Worm (Caenorhabditis elegans) whole organism, young adult: ENCODE results near the gene F56C3.8.
A peak's percentile ranks its signal among the peaks of the same experiment; 100 is the strongest.
"Not testable (repeated sequence)": the region's sequence is repeated elsewhere in the genome, so short reads cannot be mapped to it uniquely, and the experiment has no call there.

Experiments
- B0019.2 ChIP-seq: fragments of 200-800 bp; sonication (Bioruptor generic); conservative IDR thresholded peaks from 2 replicates; pipeline ENCODE4 v1.3.6; 2022; ENCODE audit warnings: missing genetic modification reagents, missing genetic modification characterization, missing compliant biosample characterization
- C06A6.2 ChIP-seq: fragments of 200-800 bp; sonication (Bioruptor generic); conservative IDR thresholded peaks from 2 replicates; pipeline ENCODE4 v1.3.6; 2022; ENCODE audit warnings: missing genetic modification characterization, missing compliant biosample characterization
- F10E7.11 ChIP-seq: sonication (generic microtip); optimal IDR thresholded peaks from 2 replicates; lab custom pipeline; 2017; ENCODE audit warnings: mild to moderate bottlenecking, missing genetic modification characterization, moderate library complexity, missing compliant biosample characterization
- F22D6.2 ChIP-seq: sonication (generic microtip); optimal IDR thresholded peaks from 2 replicates; lab custom pipeline; 2016; ENCODE audit warnings: mild to moderate bottlenecking, missing genetic modification characterization, missing compliant biosample characterization
- F23B12.7 ChIP-seq: sonication (generic microtip); optimal IDR thresholded peaks from 2 replicates; lab custom pipeline; 2017; ENCODE audit warnings: missing genetic modification characterization, mild to moderate bottlenecking, missing compliant biosample characterization, antibody characterized with exemption, moderate library complexity; ENCODE audit not compliant: insufficient read depth
- F49E8.2 ChIP-seq: sonication (generic microtip); optimal IDR thresholded peaks from 3 replicates; lab custom pipeline; 2017; ENCODE audit warnings: missing genetic modification characterization, mild to moderate bottlenecking, missing compliant biosample characterization, antibody characterized with exemption, moderate library complexity; ENCODE audit not compliant: insufficient read depth
- K11D2.4 ChIP-seq: fragments of 200-800 bp; sonication (Bioruptor generic); IDR thresholded peaks from 2 replicates; pipeline ENCODE4 v1.3.6; 2022; ENCODE audit warnings: missing genetic modification reagents, missing genetic modification characterization, missing compliant biosample characterization
- K12H6.12 ChIP-seq: fragments of 200-800 bp; sonication (Bioruptor generic); optimal IDR thresholded peaks from 2 replicates; lab custom pipeline; 2018; ENCODE audit warnings: mild to moderate bottlenecking, missing genetic modification characterization, missing compliant biosample characterization
- Y56A3A.18 ChIP-seq: fragments of 200-800 bp; sonication (Bioruptor generic); IDR thresholded peaks from 2 replicates; pipeline ENCODE4 v1.3.6; 2022; ENCODE audit warnings: missing genetic modification reagents, missing genetic modification characterization, missing compliant biosample characterization
- akir-1 ChIP-seq: fragments of 200-800 bp; sonication (Bioruptor generic); optimal IDR thresholded peaks from 2 replicates; lab custom pipeline; 2018; ENCODE audit warnings: mild to moderate bottlenecking, missing genetic modification characterization, moderate library complexity, missing compliant biosample characterization
- atf-7 ChIP-seq: sonication (generic microtip); optimal IDR thresholded peaks from 2 replicates; lab custom pipeline; 2017; ENCODE audit warnings: mild to moderate bottlenecking, missing genetic modification characterization, missing compliant biosample characterization
- attf-3 ChIP-seq: fragments of 200-800 bp; sonication (Bioruptor generic); conservative IDR thresholded peaks from 2 replicates; pipeline ENCODE4 v1.3.6; 2022; ENCODE audit warnings: missing genetic modification reagents, missing genetic modification characterization, missing compliant biosample characterization
- ccch-3 ChIP-seq: fragments of 200-800 bp; sonication (Bioruptor generic); optimal IDR thresholded peaks from 2 replicates; lab custom pipeline; 2018; ENCODE audit warnings: mild to moderate bottlenecking, missing genetic modification characterization, missing compliant biosample characterization
- cebp-1 ChIP-seq, 2 experiments: fragments of 200-800 bp in 1 of 2; sonication (Bioruptor generic) in 1 of 2; sonication (generic microtip) in 1 of 2; IDR thresholded peaks in 1 of 2; optimal IDR thresholded peaks in 1 of 2; 2 replicates each; pipeline versions ENCODE4 v1.3.6 to Lab custom; 2017 to 2022; ENCODE audit warnings: missing compliant biosample characterization in 2 of 2, missing genetic modification characterization in 2 of 2, mild to moderate bottlenecking in 1 of 2, missing genetic modification reagents in 1 of 2, moderate library complexity in 1 of 2
- ceh-40 ChIP-seq: fragments of 200-800 bp; sonication (Bioruptor generic); IDR thresholded peaks from 2 replicates; pipeline ENCODE4 v1.3.6; 2022; ENCODE audit warnings: missing genetic modification characterization, missing compliant biosample characterization
- chd-7 ChIP-seq: sonication (generic microtip); optimal IDR thresholded peaks from 2 replicates; lab custom pipeline; 2016; ENCODE audit warnings: mild to moderate bottlenecking, missing genetic modification characterization, moderate library complexity, missing compliant biosample characterization
- die-1 ChIP-seq: sonication (generic microtip); optimal IDR thresholded peaks from 2 replicates; lab custom pipeline; 2016; ENCODE audit warnings: missing genotype, mild to moderate bottlenecking, missing genetic modification characterization, missing compliant biosample characterization
- efl-1 ChIP-seq: fragments of 150-350 bp; optimal IDR thresholded peaks from 2 replicates; lab custom pipeline; 2014; ENCODE audit warnings: missing biosample characterization, missing genetic modification reagents, missing genetic modification characterization
- egl-18 ChIP-seq: fragments of 200-800 bp; sonication (Bioruptor generic); IDR thresholded peaks from 2 replicates; pipeline ENCODE4 v1.3.6; 2022; ENCODE audit warnings: missing genetic modification reagents, missing genetic modification characterization, missing compliant biosample characterization
- hlh-26 ChIP-seq: fragments of 200-800 bp; sonication (Bioruptor generic); conservative IDR thresholded peaks from 2 replicates; pipeline ENCODE4 v1.3.6; 2022; ENCODE audit warnings: missing genetic modification reagents, missing genetic modification characterization, missing compliant biosample characterization
- hmg-1.2 ChIP-seq: fragments of 200-800 bp; sonication (Bioruptor generic); IDR thresholded peaks from 2 replicates; pipeline ENCODE4 v1.3.6; 2022; ENCODE audit warnings: missing genetic modification reagents, missing genetic modification characterization, missing compliant biosample characterization
- hsf-1 ChIP-seq: fragments of 200-800 bp; sonication (Bioruptor generic); IDR thresholded peaks from 2 replicates; pipeline ENCODE4 v1.3.6; 2022; ENCODE audit warnings: missing genetic modification reagents, missing genetic modification characterization, missing compliant biosample characterization
- lin-40 ChIP-seq: sonication (generic microtip); optimal IDR thresholded peaks from 2 replicates; lab custom pipeline; 2016; ENCODE audit warnings: missing genetic modification characterization, mild to moderate bottlenecking, missing compliant biosample characterization, missing genotype, missing genetic modification reagents
- lir-1 ChIP-seq: fragments of 200-800 bp; sonication (Bioruptor generic); conservative IDR thresholded peaks from 2 replicates; pipeline ENCODE4 v1.3.6; 2022; ENCODE audit warnings: missing genetic modification reagents, missing genetic modification characterization, missing compliant biosample characterization
- madf-6 ChIP-seq: fragments of 200-800 bp; sonication (Bioruptor generic); IDR thresholded peaks from 2 replicates; pipeline ENCODE4 v1.3.6; 2022; ENCODE audit warnings: missing genetic modification reagents, missing genetic modification characterization, missing compliant biosample characterization
- madf-8 ChIP-seq: fragments of 200-800 bp; sonication (Bioruptor generic); conservative IDR thresholded peaks from 2 replicates; pipeline ENCODE4 v1.3.6; 2022; ENCODE audit warnings: missing genetic modification reagents, missing genetic modification characterization, missing compliant biosample characterization
- nhr-179 ChIP-seq: sonication (generic microtip); optimal IDR thresholded peaks from 2 replicates; lab custom pipeline; 2016; ENCODE audit warnings: mild to moderate bottlenecking, missing genetic modification characterization, missing compliant biosample characterization
- pha-4 ChIP-seq: fragments of 150-350 bp; sonication (generic microtip); optimal IDR thresholded peaks from 2 replicates; lab custom pipeline; 2014; ENCODE audit warnings: missing biosample characterization, missing genetic modification reagents, missing genetic modification characterization
- rpc-1 ChIP-seq, 2 experiments: fragments of 150-350 bp in 1 of 2; sonication (generic microtip) in 1 of 2; optimal IDR thresholded peaks; 2 replicates each; lab custom pipeline; 2014 to 2018; ENCODE audit warnings: missing biosample characterization in 1 of 2, missing genetic modification characterization in 1 of 2, missing genetic modification reagents in 1 of 2, missing genotype in 1 of 2
- snpc-1.1 ChIP-seq: sonication (generic microtip); optimal IDR thresholded peaks from 2 replicates; lab custom pipeline; 2017; ENCODE audit warnings: missing genetic modification characterization, mild to moderate bottlenecking, missing compliant biosample characterization, antibody characterized with exemption, moderate library complexity, missing genotype, missing genetic modification reagents; ENCODE audit not compliant: insufficient read depth
- snpc-3.4 ChIP-seq: sonication (generic microtip); optimal IDR thresholded peaks from 2 replicates; lab custom pipeline; 2017; ENCODE audit warnings: missing genetic modification characterization, mild to moderate bottlenecking, missing compliant biosample characterization, antibody characterized with exemption, moderate library complexity, missing genotype, missing genetic modification reagents
- somi-1 ChIP-seq: fragments of 200-800 bp; sonication (Bioruptor generic); optimal IDR thresholded peaks from 2 replicates; lab custom pipeline; 2018; ENCODE audit warnings: mild to moderate bottlenecking, missing genetic modification characterization, missing compliant biosample characterization
- xnd-1 ChIP-seq: sonication (generic microtip); optimal IDR thresholded peaks from 2 replicates; lab custom pipeline; 2016; ENCODE audit warnings: missing genotype, missing genetic modification reagents, missing genetic modification characterization, missing compliant biosample characterization
- ztf-25 ChIP-seq: fragments of 200-800 bp; sonication (Bioruptor generic); IDR thresholded peaks from 2 replicates; pipeline ENCODE4 v1.3.6; 2022; ENCODE audit warnings: missing genetic modification reagents, missing genetic modification characterization, missing compliant biosample characterization
- ztf-3 ChIP-seq: fragments of 200-800 bp; sonication (Bioruptor generic); optimal IDR thresholded peaks from 2 replicates; lab custom pipeline; 2018; ENCODE audit warnings: mild to moderate bottlenecking, missing genetic modification characterization, missing compliant biosample characterization

F56C3.8 gene

ce11 chrX:1403971-1404370 lies 19.5 kb upstream of the F56C3.8 start, which contains the start of gene ZK402.1:
Gene ZK402.1, plus strand, starts transcription at chrX:1404271.
- not testable (repeated sequence) for TF ChIP-seq hmg-1.2; rpc-1 (optimal IDR thresholded peaks at IDR 0.05; lab: Kevin White, UChicago); rpc-1 (tag; optimal IDR thresholded peaks at IDR 0.05; lab: Kevin White, UChicago); nhr-179 (tag; lab: Kevin White, UChicago)

DNA sequence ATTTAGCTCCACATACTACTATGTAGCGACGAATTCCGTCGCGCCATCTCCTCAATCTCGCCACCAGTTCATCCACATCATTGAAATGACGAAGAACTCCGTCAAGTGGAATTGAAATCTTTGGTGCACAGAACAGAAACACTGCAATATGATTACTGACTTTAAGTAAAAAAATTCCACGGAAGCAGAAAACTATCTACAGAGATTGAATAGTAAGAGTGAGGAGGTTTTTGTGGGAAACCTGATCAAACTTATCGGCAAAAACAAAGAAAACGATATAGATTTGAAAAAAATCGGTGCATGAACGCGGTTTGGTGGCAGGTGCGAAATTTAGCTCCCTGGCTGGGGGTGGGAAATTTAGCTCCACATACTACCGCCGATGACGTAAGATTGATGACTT lies 19.0 kb upstream of the F56C3.8 start, which contains the start of gene ZK402.2:
Gene ZK402.2 (plus strand): TSS at position 301 of the 400 bp plus-strand sequence.
- TF ChIP-seq snpc-1.1 (tag; lab: Kevin White, UChicago); chd-7 (tag; lab: Kevin White, UChicago); die-1: not testable (repeated sequence)

- TF ChIP-seq die-1 (no peak), F22D6.2 (tag; lab: Kevin White, UChicago) (no peak), snpc-3.4 (tag; lab: Kevin White, UChicago) (no peak), attf-3 (GFP tag; lab: Robert Waterston, UW) (no peak), Y56A3A.18 (GFP tag; lab: Robert Waterston, UW) (no peak), ztf-25 (no peak), pha-4 (no peak), ztf-3 (GFP tag; lab: Kevin White, UChicago) (no peak), somi-1 (no peak), F10E7.11 (tag; lab: Kevin White, UChicago) (no peak), C06A6.2 (no peak), lir-1 (GFP tag; lab: Robert Waterston, UW) (no peak), hsf-1 (GFP tag; lab: Robert Waterston, UW) (no peak), egl-18 (GFP tag; lab: Robert Waterston, UW) (no peak), akir-1 (GFP tag; lab: Kevin White, UChicago) (no peak), madf-6 (GFP tag; lab: Robert Waterston, UW) (no peak)
These were observed 16.8 kb upstream of the F56C3.8 start, which contains the start of gene ZK402.5 for ce11 chrX:1401259-1401658. Gene ZK402.5, minus strand, starts transcription at chrX:1401359.

ce11 chrX:1397516-1397915 lies 13.1 kb upstream of the F56C3.8 start, which contains the start of gene H39E20.1:
Gene H39E20.1, minus strand, starts transcription at chrX:1397616.
- peak; percentile 51 for TF ChIP-seq efl-1
- 0 out of 2 replicates have a peak, but pooled peaks have one; percentile 32 for TF ChIP-seq madf-8 (GFP tag; lab: Robert Waterston, UW)
- TF ChIP-seq hlh-26 (GFP tag; lab: Robert Waterston, UW): no peak
- peak; percentile 30 for TF ChIP-seq xnd-1
- no peak for TF ChIP-seq F49E8.2 (tag; lab: Kevin White, UChicago)

DNA sequence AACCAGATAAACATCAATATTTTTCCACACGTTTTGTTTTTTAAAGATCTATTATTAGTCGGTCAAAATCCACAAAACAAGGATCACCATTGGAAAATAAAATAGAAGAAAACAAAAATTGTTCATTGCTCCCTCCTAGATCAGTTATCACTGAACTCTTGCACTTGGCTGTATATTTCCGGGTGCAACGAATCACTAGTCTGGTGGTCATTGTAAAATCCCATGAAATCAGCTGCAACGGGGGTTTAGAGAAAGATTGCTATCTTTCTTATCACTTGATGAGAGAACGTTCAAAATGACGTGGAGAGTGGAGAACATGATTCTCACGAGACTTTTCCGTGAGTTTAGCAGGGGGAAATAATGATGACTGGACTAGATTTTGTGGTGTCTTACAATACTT lies 11.4 kb upstream of the F56C3.8 start:
- TF ChIP-seq K11D2.4 (0 out of 2 replicates have a peak, but pooled peaks have one; percentile 32), ceh-40 (no peak), ccch-3 (GFP tag; lab: Kevin White, UChicago) (no peak), somi-1 (peak; percentile 38), K12H6.12 (peak; percentile 30), F23B12.7 (tag; lab: Kevin White, UChicago) (no peak), cebp-1 (GFP tag; IDR thresholded peaks at IDR 0.05; lab: Robert Waterston, UW) (no peak), cebp-1 (tag; optimal IDR thresholded peaks at IDR 0.05; lab: Kevin White, UChicago) (peak; percentile 32), atf-7 (tag; lab: Kevin White, UChicago) (peak; percentile 51), B0019.2 (GFP tag; lab: Robert Waterston, UW) (no peak), lir-1 (GFP tag; lab: Robert Waterston, UW) (0 out of 2 replicates have a peak, but pooled peaks have one; percentile 8), lin-40 (tag; lab: Kevin White, UChicago) (peak; percentile 27)
